Worm (Caenorhabditis elegans) whole organism, dauer: ENCODE data around the gene K04C2.8.

Experiments
- unc-62 ChIP-seq: sonication (generic microtip); optimal IDR thresholded peaks from 2 replicates; lab custom pipeline; 2017; ENCODE audit warnings: missing biosample characterization, missing genetic modification reagents, missing genetic modification characterization

Gene K04C2.8

ce11 chrIII:6872534-6873150, 2.5 kb downstream of the K04C2.8 start, which contains the start of gene K04C2.3:
K04C2.3 (plus strand) TSS chrIII:6873089.
- no peak for TF ChIP-seq unc-62 (GFP tag; lab: Kevin White, UChicago)

ce11 chrIII:6873724-6874123, 3.6 kb downstream of the K04C2.8 start:
- TF ChIP-seq unc-62 (GFP tag; lab: Kevin White, UChicago), result no peak

ce11 chrIII:6880797-6881196, 10.7 kb downstream of the K04C2.8 start, which contains the start of gene K04C2.7:
K04C2.7 (plus strand) TSS chrIII:6881097.
- TF ChIP-seq unc-62 (GFP tag; lab: Kevin White, UChicago), result no peak

- TF ChIP-seq unc-62 (GFP tag; lab: Kevin White, UChicago), result no peak
Measured at ce11 chrIII:6881745-6882144, 11.6 kb downstream of the K04C2.8 start.

- TF ChIP-seq unc-62 (GFP tag; lab: Kevin White, UChicago), result no peak
Measured at ce11 chrIII:6884203-6884602, 14.1 kb downstream of the K04C2.8 start, which contains the start of gene med-2. med-2 (plus strand) TSS chrIII:6884503.

- TF ChIP-seq unc-62 (GFP tag; lab: Kevin White, UChicago), result no peak
Measured at ce11 chrIII:6885889-6886288, 15.8 kb downstream of the K04C2.8 start.

ce11 chrIII:6887574-6887973, 17.5 kb downstream of the K04C2.8 start:
- no peak for TF ChIP-seq unc-62 (GFP tag; lab: Kevin White, UChicago)

- no peak for TF ChIP-seq unc-62 (GFP tag; lab: Kevin White, UChicago)
Measured at ce11 chrIII:6888497-6888896, 18.4 kb downstream of the K04C2.8 start.

- TF ChIP-seq unc-62 (GFP tag; lab: Kevin White, UChicago), result no peak
Measured at ce11 chrIII:6888999-6889824, 19.1 kb downstream of the K04C2.8 start, which contains the start of the genes brd-1 and K04C2.2. brd-1 (minus strand) TSS chrIII:6889504. K04C2.2 (plus strand) TSS chrIII:6889774.

ce11 chrIII:6891560-6891959, 21.5 kb downstream of the K04C2.8 start, which contains the start of gene K04C2.5:
K04C2.5 (minus strand) TSS chrIII:6891660.
- TF ChIP-seq unc-62 (GFP tag; lab: Kevin White, UChicago), result no peak

ce11 chrIII:6895166-6895565, 25.1 kb downstream of the K04C2.8 start:
- no peak for TF ChIP-seq unc-62 (GFP tag; lab: Kevin White, UChicago)

ce11 chrIII:6895677-6896076, 25.6 kb downstream of the K04C2.8 start:
- no peak for TF ChIP-seq unc-62 (GFP tag; lab: Kevin White, UChicago)

- TF ChIP-seq unc-62 (GFP tag; lab: Kevin White, UChicago), result no peak
Measured at ce11 chrIII:6897587-6898064, 27.5 kb downstream of the K04C2.8 start, which contains the start of gene T07E3.4. T07E3.4 (plus strand) TSS chrIII:6898014.

ce11 chrIII:6898518-6898917, 28.4 kb downstream of the K04C2.8 start:
- TF ChIP-seq unc-62 (GFP tag; lab: Kevin White, UChicago), result no peak

ce11 chrIII:6900609-6901008, 30.5 kb downstream of the K04C2.8 start:
- TF ChIP-seq unc-62 (GFP tag; lab: Kevin White, UChicago), result no peak
